Fruit fly (Drosophila melanogaster) whole organism, embryonic: ENCODE measurements around the gene Pdfr.

ENCODE experiments used
- C15 ChIP-seq: fragments of 200-800 bp; sonication (Bioruptor generic); IDR thresholded peaks from 3 replicates; pipeline ENCODE4 v1.3.6; 2022; ENCODE audit warnings: missing biosample characterization, missing genetic modification characterization
- CG10979 ChIP-seq: fragments of 200-800 bp; sonication (Bioruptor generic); optimal IDR thresholded peaks from 2 replicates; lab custom pipeline; 2018; ENCODE audit warnings: missing biosample characterization, mild to moderate bottlenecking, missing genetic modification characterization, moderate library complexity
- CG11398 ChIP-seq: fragments of 200-800 bp; sonication (Bioruptor generic); optimal IDR thresholded peaks from 2 replicates; lab custom pipeline; 2016; ENCODE audit warnings: missing biosample characterization, missing genetic modification characterization
- CG14050 ChIP-seq: fragments of 200-800 bp; sonication (Bioruptor generic); IDR thresholded peaks from 3 replicates; pipeline ENCODE4 v1.3.6; 2022; ENCODE audit warnings: missing biosample characterization, missing genetic modification characterization
- CG1529 ChIP-seq: fragments of 200-800 bp; sonication (Bioruptor generic); optimal IDR thresholded peaks from 3 replicates; lab custom pipeline; 2018; ENCODE audit warnings: missing biosample characterization, missing genetic modification characterization
- CG17912 ChIP-seq: fragments of 200-800 bp; sonication (Bioruptor generic); optimal IDR thresholded peaks from 2 replicates; lab custom pipeline; 2018; ENCODE audit warnings: missing biosample characterization, mild to moderate bottlenecking, missing genetic modification characterization
- CG18619 ChIP-seq: fragments of 200-800 bp; sonication (Bioruptor generic); optimal IDR thresholded peaks from 3 replicates; lab custom pipeline; 2017; ENCODE audit warnings: missing biosample characterization, mild to moderate bottlenecking, missing genetic modification characterization
- CG32767 ChIP-seq: fragments of 200-800 bp; sonication (Bioruptor generic); IDR thresholded peaks from 2 replicates; pipeline ENCODE4 v1.3.6; 2022; ENCODE audit warnings: missing biosample characterization, missing genetic modification characterization
- CG33557 ChIP-seq: fragments of 200-800 bp; sonication (Bioruptor generic); optimal IDR thresholded peaks from 2 replicates; lab custom pipeline; 2019; ENCODE audit warnings: missing biosample characterization, mild to moderate bottlenecking, missing genetic modification characterization, moderate library complexity
- CG4424 ChIP-seq: fragments of 200-800 bp; sonication (Bioruptor generic); optimal IDR thresholded peaks from 3 replicates; lab custom pipeline; 2016; ENCODE audit warnings: missing biosample characterization, missing genetic modification characterization
- CG7372 ChIP-seq: fragments of 200-800 bp; sonication (Bioruptor generic); IDR thresholded peaks from 2 replicates; pipeline ENCODE4 v1.3.6; 2022; ENCODE audit warnings: missing biosample characterization, missing genetic modification characterization
- CG7839 ChIP-seq: fragments of 200-800 bp; sonication (Bioruptor generic); optimal IDR thresholded peaks from 3 replicates; lab custom pipeline; 2018; ENCODE audit warnings: missing biosample characterization, mild to moderate bottlenecking, missing genetic modification characterization, moderate library complexity
- CG7987 ChIP-seq: fragments of 200-800 bp; sonication (Bioruptor generic); optimal IDR thresholded peaks from 2 replicates; lab custom pipeline; 2018; ENCODE audit warnings: missing biosample characterization, mild to moderate bottlenecking, missing genetic modification characterization, moderate library complexity
- CG9797 ChIP-seq: fragments of 200-800 bp; sonication (Bioruptor generic); optimal IDR thresholded peaks from 3 replicates; lab custom pipeline; 2018; ENCODE audit warnings: missing biosample characterization, mild to moderate bottlenecking, missing genetic modification characterization
- CG9876 ChIP-seq: fragments of 200-800 bp; sonication (Bioruptor generic); optimal IDR thresholded peaks from 2 replicates; lab custom pipeline; 2016; ENCODE audit warnings: missing biosample characterization, missing genetic modification characterization
- Dref ChIP-seq: fragments of 200-800 bp; sonication (Bioruptor generic); IDR thresholded peaks from 2 replicates; pipeline ENCODE4 v1.3.6; 2022; ENCODE audit warnings: missing biosample characterization, missing genetic modification characterization
- GATAe ChIP-seq: fragments of 200-800 bp; sonication (Bioruptor generic); conservative IDR thresholded peaks from 2 replicates; pipeline ENCODE4 v1.3.6; 2022; ENCODE audit warnings: missing biosample characterization, missing genetic modification characterization
- HLH3B ChIP-seq: fragments of 200-800 bp; sonication (Bioruptor generic); IDR thresholded peaks from 2 replicates; pipeline ENCODE4 v1.3.6; 2022; ENCODE audit warnings: missing biosample characterization, missing genetic modification characterization
- HLHmδ ChIP-seq: fragments of 200-800 bp; sonication (Bioruptor generic); optimal IDR thresholded peaks from 2 replicates; lab custom pipeline; 2018; ENCODE audit warnings: missing biosample characterization, mild to moderate bottlenecking, missing genetic modification characterization, moderate library complexity
- MTF-1 ChIP-seq: fragments of 200-800 bp; sonication (Bioruptor generic); optimal IDR thresholded peaks from 2 replicates; lab custom pipeline; 2018; ENCODE audit warnings: missing biosample characterization, mild to moderate bottlenecking, missing genetic modification characterization, borderline replicate concordance
- Max ChIP-seq: fragments of 200-800 bp; sonication (Bioruptor generic); optimal IDR thresholded peaks from 2 replicates; lab custom pipeline; 2016; ENCODE audit warnings: missing biosample characterization, mild to moderate bottlenecking, missing genetic modification characterization
- Med ChIP-seq: fragments of 200-800 bp; sonication (Bioruptor generic); peaks from one replicate; lab custom pipeline; 2016; ENCODE audit warnings: missing biosample characterization, missing genetic modification characterization, mild to moderate bottlenecking, inconsistent platforms, moderate library complexity
- Oaz ChIP-seq: fragments of 200-800 bp; sonication (Bioruptor generic); IDR thresholded peaks from 2 replicates; pipeline ENCODE4 v1.3.6; 2022; ENCODE audit warnings: missing biosample characterization, missing genetic modification characterization
- Pdp1 ChIP-seq, 2 experiments: fragments of 200-800 bp; sonication (Bioruptor generic); optimal IDR thresholded peaks; 3 replicates each; lab custom pipeline; 2016; ENCODE audit warnings: missing biosample characterization in 2 of 2, missing genetic modification characterization in 2 of 2, mild to moderate bottlenecking in 1 of 2, moderate library complexity in 1 of 2
- Six4 ChIP-seq: fragments of 200-800 bp; sonication (Bioruptor generic); optimal IDR thresholded peaks from 2 replicates; lab custom pipeline; 2016; ENCODE audit warnings: missing biosample characterization, missing genetic modification characterization
- Sry-β ChIP-seq: fragments of 200-800 bp; sonication (Bioruptor generic); optimal IDR thresholded peaks from 2 replicates; lab custom pipeline; 2018; ENCODE audit warnings: missing biosample characterization, mild to moderate bottlenecking, missing genetic modification characterization, moderate library complexity
- bab2 ChIP-seq: fragments of 200-800 bp; sonication (Bioruptor generic); optimal IDR thresholded peaks from 2 replicates; lab custom pipeline; 2016; ENCODE audit warnings: missing biosample characterization, missing genetic modification characterization
- bigmax ChIP-seq: fragments of 200-800 bp; sonication (Bioruptor generic); optimal IDR thresholded peaks from 2 replicates; lab custom pipeline; 2018; ENCODE audit warnings: missing biosample characterization, mild to moderate bottlenecking, missing genetic modification characterization
- bsh ChIP-seq, 2 experiments: fragments of 200-800 bp; sonication (Bioruptor generic); optimal IDR thresholded peaks; 2 replicates each; lab custom pipeline; 2017 to 2018; ENCODE audit warnings: mild to moderate bottlenecking in 2 of 2, missing biosample characterization in 2 of 2, missing genetic modification characterization in 2 of 2, moderate library complexity in 1 of 2
- ci ChIP-seq: fragments of 200-800 bp; sonication (Bioruptor generic); IDR thresholded peaks from 3 replicates; pipeline ENCODE4 v1.3.6; 2022; ENCODE audit warnings: missing biosample characterization, missing genetic modification characterization
- croc ChIP-seq: fragments of 200-800 bp; sonication (Bioruptor generic); conservative IDR thresholded peaks from 3 replicates; pipeline ENCODE4 v1.3.6; 2022; ENCODE audit warnings: missing biosample characterization, missing genetic modification characterization
- fd96Cb ChIP-seq: fragments of 200-800 bp; sonication (Bioruptor generic); optimal IDR thresholded peaks from 2 replicates; lab custom pipeline; 2018; ENCODE audit warnings: missing biosample characterization, mild to moderate bottlenecking, missing genetic modification characterization, moderate library complexity
- grau ChIP-seq: fragments of 200-800 bp; optimal IDR thresholded peaks from 3 replicates; lab custom pipeline; 2019; ENCODE audit warnings: missing biosample characterization, mild to moderate bottlenecking, missing genetic modification characterization, moderate library complexity
- grn ChIP-seq: fragments of 200-800 bp; sonication (Bioruptor generic); optimal IDR thresholded peaks from 3 replicates; lab custom pipeline; 2017; ENCODE audit warnings: missing biosample characterization, missing genetic modification characterization
- her ChIP-seq: fragments of 200-800 bp; sonication (Bioruptor generic); optimal IDR thresholded peaks from 2 replicates; lab custom pipeline; 2016; ENCODE audit warnings: missing biosample characterization, missing genetic modification characterization
- insv ChIP-seq, 2 experiments: fragments of 200-800 bp; sonication (Bioruptor generic); optimal IDR thresholded peaks; 3 replicates each; lab custom pipeline; 2016 to 2018; ENCODE audit warnings: missing biosample characterization in 2 of 2, missing genetic modification characterization in 2 of 2
- lbe ChIP-seq: fragments of 200-800 bp; sonication (Bioruptor generic); optimal IDR thresholded peaks from 2 replicates; lab custom pipeline; 2016; ENCODE audit warnings: missing biosample characterization, mild to moderate bottlenecking, missing genetic modification characterization
- mirr ChIP-seq: fragments of 200-800 bp; sonication (Bioruptor generic); optimal IDR thresholded peaks from 3 replicates; lab custom pipeline; 2018; ENCODE audit warnings: missing biosample characterization, mild to moderate bottlenecking, missing genetic modification characterization
- onecut ChIP-seq: fragments of 200-800 bp; sonication (Bioruptor generic); IDR thresholded peaks from 2 replicates; pipeline ENCODE4 v1.3.6; 2022; ENCODE audit warnings: missing biosample characterization, missing genetic modification characterization
- ranshi ChIP-seq: fragments of 200-800 bp; sonication (Bioruptor generic); IDR thresholded peaks from 2 replicates; pipeline ENCODE4 v1.3.6; 2022; ENCODE audit warnings: missing biosample characterization, missing genetic modification characterization
- row ChIP-seq: fragments of 200-800 bp; sonication (Bioruptor generic); IDR thresholded peaks from 3 replicates; pipeline ENCODE4 v1.3.6; 2022; ENCODE audit warnings: missing biosample characterization, missing genetic modification characterization
- sd ChIP-seq: fragments of 200-800 bp; sonication (Bioruptor generic); optimal IDR thresholded peaks from 3 replicates; lab custom pipeline; 2018; ENCODE audit warnings: missing biosample characterization, mild to moderate bottlenecking, missing genetic modification characterization, moderate library complexity
- sob ChIP-seq: fragments of 200-800 bp; sonication (Bioruptor generic); IDR thresholded peaks from 2 replicates; pipeline ENCODE4 v1.3.6; 2022; ENCODE audit warnings: missing biosample characterization, missing genetic modification characterization
- toy ChIP-seq: fragments of 200-800 bp; sonication (Bioruptor generic); IDR thresholded peaks from 2 replicates; pipeline ENCODE4 v1.3.6; 2022; ENCODE audit warnings: missing biosample characterization, missing genetic modification characterization
- tup ChIP-seq: fragments of 200-800 bp; sonication (Bioruptor generic); optimal IDR thresholded peaks from 2 replicates; lab custom pipeline; 2016; ENCODE audit warnings: missing biosample characterization, mild to moderate bottlenecking, missing genetic modification characterization, moderate library complexity
- vvl ChIP-seq: fragments of 200-800 bp; sonication (Bioruptor generic); IDR thresholded peaks from 2 replicates; pipeline ENCODE4 v1.3.6; 2022; ENCODE audit warnings: missing biosample characterization, missing genetic modification characterization

Gene Pdfr

dm6 chrX:2533843-2534473, 18.0 kb upstream of the Pdfr start (continued):
- TF ChIP-seq CG7987 (GFP tag; lab: Kevin White, UChicago) (peak; percentile 11), ranshi (peak; percentile 70; the same call in 1 of the 2 replicates), toy (GFP tag; lab: Robert Waterston, UW) (no peak), GATAe (GFP tag; lab: Robert Waterston, UW) (no peak), sd (no peak), CG17912 (GFP tag; lab: Kevin White, UChicago) (no peak), HLHmδ (no peak), CG11398 (GFP tag; lab: Kevin White, UChicago) (no peak), mirr (GFP tag; lab: Kevin White, UChicago) (peak; percentile 31), HLH3B (GFP tag; lab: Robert Waterston, UW) (peak; percentile 70), CG14050 (peak; percentile 46; the same call in 1 of the 3 replicates), MTF-1 (GFP tag; lab: Kevin White, UChicago) (peak; percentile 8), CG4424 (peak; percentile 9), Six4 (peak; percentile 31), row (peak; percentile 75), insv (GFP tag; optimal IDR thresholded peaks at IDR 0.05; lab: Kevin White, UChicago) (no peak), onecut (GFP tag; lab: Robert Waterston, UW) (peak; percentile 49), CG9876 (GFP tag; lab: Kevin White, UChicago) (peak; percentile 41), Max (GFP tag; lab: Kevin White, UChicago) (no peak), bigmax (GFP tag; lab: Kevin White, UChicago) (no peak), grau (tag; lab: Kevin White, UChicago) (peak; percentile 84), CG7372 (GFP tag; lab: Robert Waterston, UW) (peak; percentile 43; the same call in 1 of the 2 replicates), CG9797 (GFP tag; lab: Kevin White, UChicago) (no peak), ci (GFP tag; lab: Robert Waterston, UW) (peak; percentile 80), CG10979 (tag; lab: Kevin White, UChicago) (peak; percentile 8), CG33557 (GFP tag; lab: Kevin White, UChicago) (no peak), CG7839 (tag; lab: Kevin White, UChicago) (peak; percentile 66), sob (GFP tag; lab: Robert Waterston, UW) (peak; percentile 68; the same call in 1 of the 2 replicates)

DNA sequence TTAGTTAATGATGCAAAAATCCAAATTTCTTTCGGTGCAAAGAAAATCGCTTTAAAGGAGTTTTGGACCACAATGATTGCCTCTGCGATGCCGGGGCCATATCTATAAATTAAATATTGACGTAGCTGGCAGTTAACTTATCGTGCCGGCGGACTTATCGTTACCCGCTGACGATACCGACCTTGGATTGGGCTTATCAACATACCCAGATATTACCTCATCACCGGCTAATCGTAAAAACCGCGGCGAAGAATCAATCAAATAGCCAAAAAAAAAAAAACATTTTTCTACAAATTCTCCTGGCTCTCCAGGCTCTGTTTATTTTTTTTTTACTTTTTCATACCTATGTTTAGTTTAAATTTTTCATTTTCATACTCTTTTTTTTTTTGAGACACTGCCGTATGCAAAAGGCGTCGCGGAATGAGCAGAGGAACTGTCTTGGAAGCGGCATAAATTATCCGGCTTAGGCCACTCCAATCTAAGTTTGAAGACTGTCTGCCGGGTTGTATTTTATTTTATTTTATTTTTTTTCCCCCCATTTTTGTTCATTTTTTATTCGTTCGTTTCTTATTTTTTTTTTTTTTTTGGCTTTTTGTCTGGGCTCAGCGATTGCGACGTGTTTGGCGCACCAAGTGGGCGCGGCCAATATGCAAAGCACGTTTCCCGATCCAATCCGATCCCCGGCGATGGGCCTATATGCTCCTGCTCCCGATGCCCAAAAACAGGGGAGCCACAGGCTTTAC, 16.9 kb upstream of the Pdfr start:
- TF ChIP-seq Oaz = no peak
- TF ChIP-seq croc (GFP tag; lab: Robert Waterston, UW) = no peak
- no peak for TF ChIP-seq CG32767 (GFP tag; lab: Robert Waterston, UW)
- TF ChIP-seq CG18619 (GFP tag; lab: Kevin White, UChicago) = no peak
- no peak for TF ChIP-seq Sry-β (GFP tag; lab: Kevin White, UChicago)
- TF ChIP-seq vvl (GFP tag; lab: Robert Waterston, UW) = peak; percentile 57; the same call in 1 of the 2 replicates
- no peak for TF ChIP-seq bsh (GFP tag; optimal IDR thresholded peaks at IDR 0.05; lab: Kevin White, UChicago)
- no peak for TF ChIP-seq CG1529 (GFP tag; lab: Kevin White, UChicago)
- TF ChIP-seq Pdp1 (GFP tag; optimal IDR thresholded peaks at IDR 0.05; lab: Kevin White, UChicago) = peak in 1 of 2 experiments; percentile 57
- no peak for TF ChIP-seq lbe (GFP tag; lab: Kevin White, UChicago)
- no peak for TF ChIP-seq tup
- TF ChIP-seq fd96Cb (tag; lab: Kevin White, UChicago) = no peak
- peak; percentile 26 for TF ChIP-seq grn (GFP tag; lab: Kevin White, UChicago)
- TF ChIP-seq C15 (GFP tag; lab: Robert Waterston, UW) = no peak
- no peak for TF ChIP-seq Med (GFP tag; lab: Kevin White, UChicago)
- no peak for TF ChIP-seq bab2 (GFP tag; lab: Kevin White, UChicago)
- TF ChIP-seq her (GFP tag; lab: Kevin White, UChicago) = no peak
- no peak for TF ChIP-seq Dref (GFP tag; lab: Robert Waterston, UW)
